Worm (Caenorhabditis elegans) whole organism, dauer: ENCODE measurements around the gene ZK863.1.
"Not testable (repeated sequence)": the region's sequence is repeated elsewhere in the genome, so short reads cannot be mapped to it uniquely, and the experiment has no call there.

Experiments
- unc-62 ChIP-seq: sonication (generic microtip); optimal IDR thresholded peaks from 2 replicates; lab custom pipeline; 2017; ENCODE audit warnings: missing biosample characterization, missing genetic modification reagents, missing genetic modification characterization

ZK863.1 gene

ce11 chrV:12130688-12131087, 39.3 kb downstream of the ZK863.1 start, which contains the start of gene C27A7.6:
C27A7.6 (minus strand) TSS chrV:12130788.
- TF ChIP-seq unc-62 (GFP tag; lab: Kevin White, UChicago): not testable (repeated sequence)

- TF ChIP-seq unc-62 (GFP tag; lab: Kevin White, UChicago): no peak
Measured at ce11 chrV:12121274-12121673, 48.7 kb downstream of the ZK863.1 start, which contains the start of gene C13C4.6. C13C4.6 (plus strand) TSS chrV:12121574.

ce11 chrV:12120381-12120780, 49.6 kb downstream of the ZK863.1 start, which contains the start of gene C13C4.7:
C13C4.7 (minus strand) TSS chrV:12120481.
- TF ChIP-seq unc-62 (GFP tag; lab: Kevin White, UChicago): no peak
